Worm (Caenorhabditis elegans) whole organism, L4 larva: ENCODE measurements around the gene pat-6.
A peak's percentile ranks its signal among the peaks of the same experiment; 100 is the strongest.

ENCODE experiments used
- D1046.2 ChIP-seq: fragments of 200-800 bp; sonication (Bioruptor generic); IDR thresholded peaks from 2 replicates; pipeline ENCODE4 v1.3.6; 2022; ENCODE audit warnings: missing genetic modification characterization, missing compliant biosample characterization
- F10B5.3 ChIP-seq: sonication (generic microtip); optimal IDR thresholded peaks from 2 replicates; lab custom pipeline; 2016; ENCODE audit warnings: mild to moderate bottlenecking, missing genetic modification characterization, missing compliant biosample characterization
- F26F4.8 ChIP-seq: fragments of 200-800 bp; sonication (Bioruptor generic); conservative IDR thresholded peaks from 2 replicates; pipeline ENCODE4 v1.3.6; 2022; ENCODE audit warnings: missing genetic modification characterization, missing compliant biosample characterization
- F37D6.2 ChIP-seq: sonication (generic microtip); optimal IDR thresholded peaks from 2 replicates; lab custom pipeline; 2016; ENCODE audit warnings: mild to moderate bottlenecking, missing genetic modification characterization, missing compliant biosample characterization
- T20F7.1 ChIP-seq: fragments of 200-800 bp; sonication (Bioruptor generic); optimal IDR thresholded peaks from 2 replicates; lab custom pipeline; 2018; ENCODE audit warnings: mild to moderate bottlenecking, missing genetic modification characterization, missing compliant biosample characterization
- T26A8.4 ChIP-seq: fragments of 200-800 bp; sonication (Bioruptor generic); IDR thresholded peaks from 2 replicates; pipeline ENCODE4 v1.3.6; 2022; ENCODE audit warnings: missing genetic modification characterization, missing compliant biosample characterization
- Y75B8A.6 ChIP-seq: fragments of 200-800 bp; sonication (Bioruptor generic); IDR thresholded peaks from 2 replicates; pipeline ENCODE4 v1.3.6; 2022; ENCODE audit warnings: missing genetic modification reagents, missing genetic modification characterization, missing compliant biosample characterization
- arid-1 ChIP-seq: fragments of 200-800 bp; sonication (Bioruptor generic); conservative IDR thresholded peaks from 2 replicates; pipeline ENCODE4 v1.3.6; 2022; ENCODE audit warnings: missing genetic modification reagents, missing genetic modification characterization, missing compliant biosample characterization
- ceh-20 ChIP-seq: fragments of 200-800 bp; sonication (Bioruptor generic); IDR thresholded peaks from 2 replicates; pipeline ENCODE4 v1.3.6; 2022; ENCODE audit warnings: missing genetic modification reagents, missing genetic modification characterization, missing compliant biosample characterization
- ceh-82 ChIP-seq: sonication (generic microtip); optimal IDR thresholded peaks from 2 replicates; lab custom pipeline; 2017; ENCODE audit warnings: missing biosample characterization, missing genetic modification characterization
- ces-1 ChIP-seq: fragments of 150-350 bp; sonication (generic microtip); optimal IDR thresholded peaks from 4 replicates; lab custom pipeline; 2014; ENCODE audit warnings: missing biosample characterization, missing genetic modification reagents, missing genetic modification characterization
- daf-16 ChIP-seq, 3 experiments: sonication (generic microtip); optimal IDR thresholded peaks; 2 replicates each; lab custom pipeline; 2016 to 2017; ENCODE audit warnings: missing genetic modification characterization in 3 of 3, missing genetic modification reagents in 3 of 3, mild to moderate bottlenecking in 2 of 3, missing compliant biosample characterization in 2 of 3, missing biosample characterization in 1 of 3, moderate library complexity in 1 of 3
- daf-8 ChIP-seq: fragments of 200-800 bp; sonication (Bioruptor generic); IDR thresholded peaks from 2 replicates; pipeline ENCODE4 v1.3.6; 2022; ENCODE audit warnings: missing genetic modification characterization, missing compliant biosample characterization
- dmd-6 ChIP-seq: fragments of 200-800 bp; sonication (Bioruptor generic); IDR thresholded peaks from 2 replicates; pipeline ENCODE4 v1.3.6; 2022; ENCODE audit warnings: missing genetic modification reagents, missing genetic modification characterization, missing compliant biosample characterization
- dmd-8 ChIP-seq: fragments of 200-800 bp; sonication (Bioruptor generic); IDR thresholded peaks from 2 replicates; pipeline ENCODE4 v1.3.6; 2022; ENCODE audit warnings: missing genetic modification characterization, missing compliant biosample characterization
- dmd-9 ChIP-seq: fragments of 200-800 bp; sonication (Bioruptor generic); IDR thresholded peaks from 2 replicates; pipeline ENCODE4 v1.3.6; 2022; ENCODE audit warnings: missing genetic modification reagents, missing genetic modification characterization, missing compliant biosample characterization
- duxl-1 ChIP-seq: sonication (generic microtip); optimal IDR thresholded peaks from 2 replicates; lab custom pipeline; 2016; ENCODE audit warnings: mild to moderate bottlenecking, missing genetic modification characterization, moderate library complexity, missing compliant biosample characterization; ENCODE audit not compliant: poor library complexity
- dve-1 ChIP-seq: sonication (generic microtip); optimal IDR thresholded peaks from 2 replicates; lab custom pipeline; 2017; ENCODE audit warnings: antibody characterized with exemption, mild to moderate bottlenecking, missing genetic modification characterization, missing compliant biosample characterization; ENCODE audit not compliant: insufficient read depth
- egl-27 ChIP-seq: sonication (generic microtip); optimal IDR thresholded peaks from 3 replicates; lab custom pipeline; 2017; ENCODE audit warnings: missing biosample characterization, missing genetic modification reagents, missing genetic modification characterization
- egl-43 ChIP-seq: fragments of 200-800 bp; sonication (Bioruptor generic); IDR thresholded peaks from 2 replicates; pipeline ENCODE4 v1.3.6; 2022; ENCODE audit warnings: missing genetic modification reagents, missing genetic modification characterization, missing compliant biosample characterization
- hlh-11 ChIP-seq: fragments of 200-800 bp; sonication (Bioruptor generic); optimal IDR thresholded peaks from 2 replicates; lab custom pipeline; 2018; ENCODE audit warnings: mild to moderate bottlenecking, missing genetic modification characterization, missing compliant biosample characterization
- hlh-30 ChIP-seq: sonication (generic microtip); optimal IDR thresholded peaks from 2 replicates; lab custom pipeline; 2017; ENCODE audit warnings: antibody characterized with exemption, mild to moderate bottlenecking, missing genetic modification characterization, missing compliant biosample characterization; ENCODE audit not compliant: insufficient read depth
- hmg-1.1 ChIP-seq: fragments of 200-800 bp; sonication (Bioruptor generic); IDR thresholded peaks from 2 replicates; pipeline ENCODE4 v1.3.6; 2022; ENCODE audit warnings: missing genetic modification reagents, missing genetic modification characterization, missing compliant biosample characterization
- lim-7 ChIP-seq: fragments of 200-800 bp; sonication (Bioruptor generic); IDR thresholded peaks from 2 replicates; pipeline ENCODE4 v1.3.6; 2022; ENCODE audit warnings: missing genetic modification characterization, missing compliant biosample characterization
- lin-1 ChIP-seq: fragments of 200-800 bp; sonication (Bioruptor generic); IDR thresholded peaks from 2 replicates; pipeline ENCODE4 v1.3.6; 2022; ENCODE audit warnings: missing genetic modification reagents, missing genetic modification characterization, missing compliant biosample characterization
- lin-13 ChIP-seq: fragments of 150-350 bp; optimal IDR thresholded peaks from 2 replicates; lab custom pipeline; 2014; ENCODE audit warnings: missing biosample characterization, missing genetic modification reagents, missing genetic modification characterization
- lin-29 ChIP-seq: fragments of 200-800 bp; sonication (Bioruptor generic); IDR thresholded peaks from 2 replicates; pipeline ENCODE4 v1.3.6; 2022; ENCODE audit warnings: missing genetic modification reagents, missing genetic modification characterization, missing compliant biosample characterization
- lin-38 ChIP-seq: fragments of 200-800 bp; sonication (Bioruptor generic); IDR thresholded peaks from 2 replicates; pipeline ENCODE4 v1.3.6; 2022; ENCODE audit warnings: missing genetic modification reagents, missing genetic modification characterization, missing compliant biosample characterization
- madf-9 ChIP-seq: fragments of 200-800 bp; sonication (Bioruptor generic); conservative IDR thresholded peaks from 2 replicates; pipeline ENCODE4 v1.3.6; 2022; ENCODE audit warnings: missing genetic modification reagents, missing genetic modification characterization, missing compliant biosample characterization
- mdl-1 ChIP-seq, 2 experiments: fragments of 150-350 bp in 1 of 2; sonication (generic microtip) in 1 of 2; optimal IDR thresholded peaks; 2 replicates each; lab custom pipeline; 2014 to 2017; ENCODE audit warnings: missing biosample characterization in 2 of 2, missing genetic modification characterization in 2 of 2
- mxl-3 ChIP-seq: fragments of 200-800 bp; sonication (Bioruptor generic); optimal IDR thresholded peaks from 2 replicates; lab custom pipeline; 2018; ENCODE audit warnings: mild to moderate bottlenecking, missing genetic modification characterization, missing compliant biosample characterization
- nhr-28 ChIP-seq: fragments of 150-350 bp; optimal IDR thresholded peaks from 2 replicates; lab custom pipeline; 2014; ENCODE audit warnings: missing biosample characterization, missing genetic modification characterization
- nhr-6 ChIP-seq: fragments of 150-350 bp; optimal IDR thresholded peaks from 2 replicates; lab custom pipeline; 2014; ENCODE audit warnings: missing biosample characterization, missing genetic modification characterization
- pha-4 ChIP-seq, 2 experiments: fragments of 150-350 bp in 1 of 2; fragments of 200-800 bp in 1 of 2; sonication (Bioruptor generic) in 1 of 2; IDR thresholded peaks in 1 of 2; optimal IDR thresholded peaks in 1 of 2; 2 replicates each; pipeline versions ENCODE4 v1.3.6 to Lab custom; 2014 to 2022; ENCODE audit warnings: missing genetic modification characterization in 2 of 2, missing genetic modification reagents in 2 of 2, missing biosample characterization in 1 of 2, missing compliant biosample characterization in 1 of 2
- php-3 ChIP-seq: fragments of 200-800 bp; sonication (Bioruptor generic); IDR thresholded peaks from 2 replicates; pipeline ENCODE4 v1.3.6; 2022; ENCODE audit warnings: missing genetic modification reagents, missing genetic modification characterization, missing compliant biosample characterization
- pqm-1 ChIP-seq: sonication (generic microtip); optimal IDR thresholded peaks from 2 replicates; lab custom pipeline; 2017; ENCODE audit warnings: missing biosample characterization, missing genetic modification characterization
- set-16 ChIP-seq: fragments of 200-800 bp; sonication (Bioruptor generic); IDR thresholded peaks from 2 replicates; pipeline ENCODE4 v1.3.6; 2022; ENCODE audit warnings: missing genetic modification reagents, missing genetic modification characterization, missing compliant biosample characterization
- spr-3 ChIP-seq: fragments of 200-800 bp; sonication (Bioruptor generic); optimal IDR thresholded peaks from 2 replicates; lab custom pipeline; 2018; ENCODE audit warnings: mild to moderate bottlenecking, missing genetic modification characterization, missing compliant biosample characterization
- tra-1 ChIP-seq: fragments of 200-800 bp; sonication (Bioruptor generic); IDR thresholded peaks from 2 replicates; pipeline ENCODE4 v1.3.6; 2022; ENCODE audit warnings: missing genetic modification reagents, missing genetic modification characterization, missing compliant biosample characterization
- unc-130 ChIP-seq: sonication (generic microtip); optimal IDR thresholded peaks from 2 replicates; lab custom pipeline; 2016; ENCODE audit warnings: missing genetic modification reagents, missing genetic modification characterization, missing compliant biosample characterization
- zag-1 ChIP-seq: fragments of 150-350 bp; optimal IDR thresholded peaks from 2 replicates; lab custom pipeline; 2014; ENCODE audit warnings: missing biosample characterization, missing genetic modification characterization
- zfp-2 ChIP-seq: sonication (generic microtip); optimal IDR thresholded peaks from 2 replicates; lab custom pipeline; 2016; ENCODE audit warnings: mild to moderate bottlenecking, missing genetic modification characterization, missing compliant biosample characterization

The pat-6 gene

ce11 chrIV:295734-296201, 31.7 kb upstream of the pat-6 start (continued):
- TF ChIP-seq set-16 (GFP tag; lab: Robert Waterston, UW), result no peak
- no peak for TF ChIP-seq daf-8 (GFP tag; lab: Robert Waterston, UW)
- TF ChIP-seq egl-43 (GFP tag; lab: Robert Waterston, UW), result no peak
- no peak for TF ChIP-seq D1046.2
- peak; percentile 17 for TF ChIP-seq T20F7.1
- no peak for TF ChIP-seq unc-130 (GFP tag; lab: Kevin White, UChicago)
- TF ChIP-seq hlh-11, result peak; percentile 89
- peak; percentile 67 for TF ChIP-seq nhr-28 (tag; lab: Kevin White, UChicago)
- no peak for TF ChIP-seq zfp-2 (tag; lab: Kevin White, UChicago)
- peak in 1 of 2 experiments; percentile 18 for TF ChIP-seq mdl-1 (tag; optimal IDR thresholded peaks at IDR 0.05; lab: Kevin White, UChicago)
- TF ChIP-seq lim-7 (GFP tag; lab: Robert Waterston, UW), result no peak
- TF ChIP-seq, all 104 proteins: peak for 26

ce11 chrIV:294737-295136, 30.7 kb upstream of the pat-6 start:
- TF ChIP-seq ceh-20 (0 out of 2 replicates have a peak, but pooled peaks have one; percentile 12), duxl-1 (peak; percentile 25), egl-27 (no peak), lin-38 (GFP tag; lab: Robert Waterston, UW) (no peak), lin-1 (GFP tag; lab: Robert Waterston, UW) (peak; percentile 38; the same call in 1 of the 2 replicates), lim-7 (GFP tag; lab: Robert Waterston, UW) (no peak), dve-1 (tag; lab: Kevin White, UChicago) (peak; percentile 21), php-3 (GFP tag; lab: Robert Waterston, UW) (0 out of 2 replicates have a peak, but pooled peaks have one; percentile 12), zag-1 (tag; lab: Kevin White, UChicago) (no peak), ces-1 (GFP tag; lab: Kevin White, UChicago) (no peak), dmd-6 (GFP tag; lab: Robert Waterston, UW) (peak; percentile 14; the same call in 1 of the 2 replicates), hlh-11 (peak; percentile 30), hmg-1.1 (0 out of 2 replicates have a peak, but pooled peaks have one; percentile 14), madf-9 (GFP tag; lab: Robert Waterston, UW) (no peak), pha-4 (GFP tag; IDR thresholded peaks at IDR 0.05; lab: Robert Waterston, UW) (peak; percentile 6; the same call in 1 of the 2 replicates), pha-4 (tag; optimal IDR thresholded peaks at IDR 0.05; lab: Kevin White, UChicago) (no peak), F26F4.8 (GFP tag; lab: Robert Waterston, UW) (no peak), F37D6.2 (tag; lab: Kevin White, UChicago) (no peak), ceh-82 (tag; lab: Kevin White, UChicago) (no peak), tra-1 (GFP tag; lab: Robert Waterston, UW) (0 out of 2 replicates have a peak, but pooled peaks have one; percentile 6), spr-3 (GFP tag; lab: Kevin White, UChicago) (no peak), nhr-6 (tag; lab: Kevin White, UChicago) (no peak), set-16 (GFP tag; lab: Robert Waterston, UW) (no peak), dmd-8 (GFP tag; lab: Robert Waterston, UW) (0 out of 2 replicates have a peak, but pooled peaks have one; percentile 31), F10B5.3 (tag; lab: Kevin White, UChicago) (no peak), lin-29 (GFP tag; lab: Robert Waterston, UW) (no peak), arid-1 (GFP tag; lab: Robert Waterston, UW) (no peak), daf-16 (GFP tag; optimal IDR thresholded peaks at IDR 0.05; lab: Kevin White, UChicago) (no peak), daf-16 (tag; optimal IDR thresholded peaks at IDR 0.05; lab: Kevin White, UChicago) (peak; percentile 20), Y75B8A.6 (GFP tag; lab: Robert Waterston, UW) (no peak), hlh-30 (peak; percentile 35), pqm-1 (tag; lab: Kevin White, UChicago) (no peak), lin-13 (GFP tag; lab: Kevin White, UChicago) (no peak), dmd-9 (GFP tag; lab: Robert Waterston, UW) (no peak), mxl-3 (GFP tag; lab: Kevin White, UChicago) (peak; percentile 46), T26A8.4 (peak; percentile 28; the same call in 1 of the 2 replicates), nhr-28 (tag; lab: Kevin White, UChicago) (peak; percentile 54)
- TF ChIP-seq, all 104 proteins: peak for 16
